Worm (Caenorhabditis elegans): Measurements from ENCODE around the gene C33D9.6.

The C33D9.6 gene

ce11 chrIV:8778045-8778444 is at the start of gene C33D9.6:
Gene C33D9.6 (minus strand): TSS chrIV:8778145.
- TF ChIP-seq lin-15B (tag; optimal IDR thresholded peaks at IDR 0.05): no peak
- no peak for TF ChIP-seq ama-1 (optimal IDR thresholded peaks at IDR 0.05)
- TF ChIP-seq nhr-25 (tag; optimal IDR thresholded peaks at IDR 0.05): no peak
- TF ChIP-seq daf-12 (tag; optimal IDR thresholded peaks at IDR 0.05): no peak
- no peak for TF ChIP-seq egl-27 (tag; optimal IDR thresholded peaks at IDR 0.05)
- TF ChIP-seq fkh-10 (GFP tag; optimal IDR thresholded peaks at IDR 0.05): no peak
- TF ChIP-seq elt-1 (tag; optimal IDR thresholded peaks at IDR 0.05): no peak
- no peak for TF ChIP-seq fos-1 (tag; optimal IDR thresholded peaks at IDR 0.05)
- no peak for TF ChIP-seq elt-3 (tag; optimal IDR thresholded peaks at IDR 0.05)
- no peak for TF ChIP-seq eor-1 (tag; optimal IDR thresholded peaks at IDR 0.05)
- no peak for TF ChIP-seq unc-62 (GFP tag; optimal IDR thresholded peaks at IDR 0.05)
- no peak for TF ChIP-seq elt-2 (tag; optimal IDR thresholded peaks at IDR 0.05)
- TF ChIP-seq hmg-11 (tag; optimal IDR thresholded peaks at IDR 0.05): no peak
- no peak for TF ChIP-seq lsy-12 (tag; optimal IDR thresholded peaks at IDR 0.05)
- TF ChIP-seq ztf-4 (tag; optimal IDR thresholded peaks at IDR 0.05): no peak

- TF ChIP-seq ceh-82 (tag; optimal IDR thresholded peaks at IDR 0.05) (no peak), ztf-4 (tag; optimal IDR thresholded peaks at IDR 0.05) (no peak), lsy-12 (tag; optimal IDR thresholded peaks at IDR 0.05) (no peak)
Observed at ce11 chrIV:8827500-8827899, 49.6 kb upstream of the C33D9.6 start, which contains the start of gene T28C6.7. Gene T28C6.7 (plus strand): TSS chrIV:8827800.

ce11 chrIV:8826606-8827000 is 48.7 kb upstream of the C33D9.6 start:
- TF ChIP-seq ama-1 (optimal IDR thresholded peaks at IDR 0.05): no peak
- peak; percentile 9 for TF ChIP-seq pha-4 (tag; optimal IDR thresholded peaks at IDR 0.05)
- TF ChIP-seq nfya-1 (tag; optimal IDR thresholded peaks at IDR 0.05; ENCODE audit: insufficient read depth): peak; percentile 37
- no peak for TF ChIP-seq elt-2 (tag; optimal IDR thresholded peaks at IDR 0.05)
- no peak for TF ChIP-seq nhr-11 (tag; optimal IDR thresholded peaks at IDR 0.05)
- TF ChIP-seq snpc-4 (tag; optimal IDR thresholded peaks at IDR 0.05): no peak
- TF ChIP-seq ceh-28 (tag; optimal IDR thresholded peaks at IDR 0.05): peak; percentile 22
- no peak for TF ChIP-seq mml-1 (tag; optimal IDR thresholded peaks at IDR 0.05)
- no peak for TF ChIP-seq unc-39 (tag; optimal IDR thresholded peaks at IDR 0.05)
- TF ChIP-seq hmg-11 (tag; optimal IDR thresholded peaks at IDR 0.05): peak; percentile 65
- peak; percentile 7 for TF ChIP-seq jun-1 (tag; optimal IDR thresholded peaks at IDR 0.05)
- peak; percentile 3 for TF ChIP-seq nhr-25 (tag; optimal IDR thresholded peaks at IDR 0.05)
- no peak for TF ChIP-seq eor-1 (tag; optimal IDR thresholded peaks at IDR 0.05)
- TF ChIP-seq lin-15B (tag; optimal IDR thresholded peaks at IDR 0.05): peak; percentile 19
- no peak for TF ChIP-seq nhr-28 (tag; optimal IDR thresholded peaks at IDR 0.05)
- TF ChIP-seq nhr-76 (tag; optimal IDR thresholded peaks at IDR 0.05): no peak

- no peak for TF ChIP-seq eor-1 (tag; optimal IDR thresholded peaks at IDR 0.05)
- peak; percentile 73 for TF ChIP-seq nhr-43 (tag; optimal IDR thresholded peaks at IDR 0.05; ENCODE audit: poor library complexity, severe bottlenecking)
- TF ChIP-seq nhr-77 (tag; optimal IDR thresholded peaks at IDR 0.05): peak; percentile 56
- TF ChIP-seq nhr-25 (tag; optimal IDR thresholded peaks at IDR 0.05): peak; percentile 58
- TF ChIP-seq ceh-28 (tag; optimal IDR thresholded peaks at IDR 0.05): peak; percentile 37
- peak; percentile 6 for TF ChIP-seq lsy-12 (tag; optimal IDR thresholded peaks at IDR 0.05)
- peak; percentile 70 for TF ChIP-seq ceh-82 (tag; optimal IDR thresholded peaks at IDR 0.05)
- TF ChIP-seq tbx-2 (tag; optimal IDR thresholded peaks at IDR 0.05): no peak
- TF ChIP-seq elt-1 (tag; optimal IDR thresholded peaks at IDR 0.05): peak; percentile 9
- TF ChIP-seq fkh-2 (tag; optimal IDR thresholded peaks at IDR 0.05): no peak
- TF ChIP-seq R02D3.7 (tag; optimal IDR thresholded peaks at IDR 0.05): peak; percentile 49
- peak; percentile 31 for TF ChIP-seq nhr-23 (tag; optimal IDR thresholded peaks at IDR 0.05)
- TF ChIP-seq aly-2 (tag; optimal IDR thresholded peaks at IDR 0.05): peak; percentile 11
- no peak for TF ChIP-seq nhr-28 (tag; optimal IDR thresholded peaks at IDR 0.05)
- TF ChIP-seq lin-15B (tag; optimal IDR thresholded peaks at IDR 0.05): no peak
Observed at ce11 chrIV:8825997-8826605, 48.2 kb upstream of the C33D9.6 start.

All from whole organism, L3 larva.